Worm (Caenorhabditis elegans): Measurements from ENCODE around the gene vgln-1.

vgln-1 gene

DNA sequence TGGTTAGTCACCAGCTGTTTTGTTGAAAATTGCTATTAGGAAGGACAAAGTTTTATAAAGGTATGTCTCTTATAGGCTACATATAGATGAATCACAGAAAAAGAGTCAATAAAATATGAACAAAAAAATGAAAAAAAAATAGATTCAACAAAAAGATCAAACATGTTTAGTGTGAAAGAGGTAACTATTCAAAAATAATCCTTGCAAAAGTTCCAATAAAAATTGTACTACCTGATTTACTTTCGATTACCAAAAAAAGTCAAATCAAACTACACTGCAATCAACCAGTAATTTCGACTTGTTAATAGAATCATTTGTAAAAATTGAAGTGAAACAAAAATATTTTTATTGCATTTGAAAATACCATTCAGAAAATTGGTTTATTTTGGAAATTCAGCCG, 39.9 kb downstream of the vgln-1 start, which contains the start of gene ZK938.10:
Gene ZK938.10, minus strand, starts transcription at position 101 of the 400 bp plus-strand sequence.
- TF ChIP-seq T22C8.4 (GFP tag; IDR thresholded peaks at IDR 0.05) (no peak), med-1 (GFP tag; optimal IDR thresholded peaks at IDR 0.05; ENCODE audit: insufficient read depth) (no peak), ztf-29 (GFP tag; IDR thresholded peaks at IDR 0.05) (no peak), ztf-23 (GFP tag; IDR thresholded peaks at IDR 0.05) (no peak), klf-2 (GFP tag; conservative IDR thresholded peaks at IDR 0.05) (no peak), tab-1 (GFP tag; IDR thresholded peaks at IDR 0.05) (no peak), cog-1 (tag; optimal IDR thresholded peaks at IDR 0.05) (no peak), flt-1 (GFP tag; IDR thresholded peaks at IDR 0.05) (no peak), ref-1 (GFP tag; conservative IDR thresholded peaks at IDR 0.05) (no peak)

DNA sequence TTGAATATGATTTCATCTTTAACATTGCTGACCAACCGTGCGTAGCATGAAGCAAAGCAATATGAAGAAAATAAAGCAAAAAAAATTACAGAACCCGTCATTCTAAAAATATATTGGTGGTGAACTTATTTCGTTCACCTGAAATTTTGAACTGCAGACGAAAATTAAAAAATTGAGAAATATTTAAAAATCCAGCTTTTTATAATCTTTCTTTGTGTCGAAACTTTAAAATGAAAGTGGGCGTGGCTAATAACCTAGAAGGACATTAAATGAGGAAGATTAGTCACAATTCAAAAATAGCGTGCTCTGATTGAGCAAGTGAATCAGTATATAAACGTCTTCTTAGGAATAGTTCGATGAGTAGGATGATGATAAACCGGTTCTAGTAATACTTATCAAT, 41.4 kb downstream of the vgln-1 start, which contains the start of gene old-2:
Gene old-2, minus strand, starts transcription at position 101 of the 400 bp plus-strand sequence.
- TF ChIP-seq ztf-29 (GFP tag; IDR thresholded peaks at IDR 0.05) (no peak), med-1 (GFP tag; optimal IDR thresholded peaks at IDR 0.05; ENCODE audit: insufficient read depth) (no peak), ztf-23 (GFP tag; IDR thresholded peaks at IDR 0.05) (no peak), ref-1 (GFP tag; conservative IDR thresholded peaks at IDR 0.05) (no peak), cog-1 (tag; optimal IDR thresholded peaks at IDR 0.05) (no peak), T22C8.4 (GFP tag; IDR thresholded peaks at IDR 0.05) (no peak), tab-1 (GFP tag; IDR thresholded peaks at IDR 0.05) (no peak), flt-1 (GFP tag; IDR thresholded peaks at IDR 0.05) (no peak), klf-2 (GFP tag; conservative IDR thresholded peaks at IDR 0.05) (no peak)

DNA sequence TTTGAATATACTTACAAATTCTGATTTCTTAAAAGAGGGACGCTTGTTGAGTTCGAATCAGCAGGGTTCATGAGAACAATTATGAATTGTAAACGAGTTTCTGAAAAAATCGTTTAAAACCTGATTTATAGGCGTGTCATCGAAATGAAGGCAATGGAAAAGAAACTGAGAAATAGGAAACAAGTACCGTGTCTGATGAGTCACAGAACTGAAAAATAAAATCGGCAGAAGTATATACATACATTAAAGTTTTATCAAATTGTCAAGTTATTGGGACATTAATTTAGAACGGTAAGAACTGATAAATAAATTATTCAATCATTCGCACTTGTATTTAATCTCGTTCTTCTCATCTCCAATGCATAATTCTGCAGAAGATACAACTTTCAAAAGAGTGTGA, 45.6 kb downstream of the vgln-1 start, which contains the start of gene chil-9:
Gene chil-9, minus strand, starts transcription at position 101 of the 400 bp plus-strand sequence.
- TF ChIP-seq tab-1 (GFP tag; IDR thresholded peaks at IDR 0.05) (no peak), T22C8.4 (GFP tag; IDR thresholded peaks at IDR 0.05) (no peak), ref-1 (GFP tag; conservative IDR thresholded peaks at IDR 0.05) (no peak), ztf-29 (GFP tag; IDR thresholded peaks at IDR 0.05) (no peak), med-1 (GFP tag; optimal IDR thresholded peaks at IDR 0.05; ENCODE audit: insufficient read depth) (no peak), cog-1 (tag; optimal IDR thresholded peaks at IDR 0.05) (no peak), ztf-23 (GFP tag; IDR thresholded peaks at IDR 0.05) (no peak), flt-1 (GFP tag; IDR thresholded peaks at IDR 0.05) (no peak), klf-2 (GFP tag; conservative IDR thresholded peaks at IDR 0.05) (no peak)

DNA sequence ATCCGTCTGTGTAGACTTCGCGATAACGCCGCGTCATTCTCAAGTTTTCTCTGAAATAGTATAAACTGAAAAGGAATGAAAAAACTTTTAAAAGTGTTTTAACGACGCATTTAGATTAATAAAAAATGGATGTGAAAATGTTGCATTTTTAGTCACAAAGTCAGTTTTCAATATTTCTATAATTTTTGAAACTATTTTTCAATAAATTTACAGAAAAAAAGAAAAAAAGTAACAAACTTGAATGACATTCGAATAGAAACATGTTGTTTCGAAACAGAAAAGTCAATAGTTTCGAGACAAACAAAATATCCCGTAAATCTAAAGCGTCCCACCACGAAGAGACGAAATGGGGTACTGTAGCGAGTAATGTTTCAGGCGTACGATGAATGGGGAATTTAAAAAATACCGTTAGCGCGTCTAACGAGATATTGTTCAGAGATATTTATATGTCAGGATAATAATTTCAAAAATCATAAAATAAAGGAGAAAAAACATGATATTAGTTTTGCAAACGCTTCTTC, 48.8 kb downstream of the vgln-1 start, which contains the start of gene rnh-1.2:
Gene rnh-1.2, minus strand, starts transcription at position 51 of the 521 bp plus-strand sequence.
- TF ChIP-seq T22C8.4 (GFP tag; IDR thresholded peaks at IDR 0.05) (no peak), tab-1 (GFP tag; IDR thresholded peaks at IDR 0.05) (no peak), cog-1 (tag; optimal IDR thresholded peaks at IDR 0.05) (no peak), ztf-23 (GFP tag; IDR thresholded peaks at IDR 0.05) (no peak)

DNA sequence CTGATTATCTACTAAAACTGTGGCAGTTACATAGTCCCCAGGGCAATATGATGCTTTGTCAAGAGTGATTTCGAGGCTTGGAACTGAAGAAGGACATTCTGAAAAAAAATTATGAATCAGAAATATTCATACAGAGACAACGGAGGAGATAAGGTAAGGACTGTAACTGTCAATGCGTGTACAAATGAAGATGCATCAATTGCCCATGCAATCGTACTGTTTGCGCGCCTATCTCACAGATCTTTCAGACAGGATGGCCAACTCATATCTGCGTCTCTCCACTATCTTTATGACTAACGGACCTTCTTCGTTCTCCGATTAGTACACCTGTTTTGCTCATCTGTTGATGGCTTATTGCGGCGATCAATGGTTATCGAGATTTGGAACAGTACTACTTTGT, 50.6 kb downstream of the vgln-1 start, which contains the start of gene ZK938.11:
Gene ZK938.11, minus strand, starts transcription at position 101 of the 400 bp plus-strand sequence.
- TF ChIP-seq ref-1 (GFP tag; conservative IDR thresholded peaks at IDR 0.05) (no peak), T22C8.4 (GFP tag; IDR thresholded peaks at IDR 0.05) (no peak), ztf-29 (GFP tag; IDR thresholded peaks at IDR 0.05) (no peak), med-1 (GFP tag; optimal IDR thresholded peaks at IDR 0.05; ENCODE audit: insufficient read depth) (no peak), flt-1 (GFP tag; IDR thresholded peaks at IDR 0.05) (no peak), klf-2 (GFP tag; conservative IDR thresholded peaks at IDR 0.05) (no peak), tab-1 (GFP tag; IDR thresholded peaks at IDR 0.05) (no peak), ztf-23 (GFP tag; IDR thresholded peaks at IDR 0.05) (no peak), cog-1 (tag; optimal IDR thresholded peaks at IDR 0.05) (no peak)

DNA sequence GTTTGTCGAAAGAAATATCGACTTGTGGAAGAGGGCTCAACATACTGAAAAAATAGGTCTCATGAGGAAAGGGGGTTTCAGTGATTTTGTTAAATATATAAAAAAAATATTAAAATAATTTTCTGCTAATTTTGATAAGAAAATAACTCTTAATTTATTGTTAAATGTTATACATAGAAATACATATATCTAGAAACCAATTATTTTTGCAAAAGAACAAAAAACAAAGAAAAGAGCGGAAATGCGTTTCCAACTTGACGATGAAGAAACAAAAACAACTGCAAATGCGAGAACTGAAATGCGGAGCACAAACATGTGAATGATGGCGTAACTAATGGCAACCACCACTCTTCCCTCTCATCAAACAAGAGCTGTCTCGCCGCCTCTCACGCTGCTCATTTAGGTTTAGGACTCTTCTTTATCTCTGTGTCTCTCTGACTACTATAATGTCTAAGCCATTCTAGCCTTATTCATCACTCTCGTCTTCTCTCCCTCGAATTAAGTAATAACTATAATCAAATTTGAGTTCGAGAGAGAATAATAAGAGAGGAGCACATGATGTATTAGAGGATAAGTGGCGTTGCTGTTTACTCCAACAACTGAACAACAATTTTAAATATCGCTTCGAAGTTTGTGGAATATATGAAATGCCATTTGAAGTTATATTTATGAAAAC, 52.5 kb downstream of the vgln-1 start, which contains the start of gene arrd-4:
Gene arrd-4, minus strand, starts transcription at position 51 of the 676 bp plus-strand sequence.
- TF ChIP-seq tab-1 (GFP tag; IDR thresholded peaks at IDR 0.05) (0 out of 2 replicates have a peak, but pooled peaks have one; percentile 7), flt-1 (GFP tag; IDR thresholded peaks at IDR 0.05) (no peak)

Measured in whole organism, midembryonic.